Worm (Caenorhabditis elegans): ENCODE results near the gene glr-1.

glr-1 gene

ce11 chrIII:8556836-8557385, 31.5 kb downstream of the glr-1 start, which contains the start of gene C02D5.2 (continued):
- TF ChIP-seq irx-1 (tag; optimal IDR thresholded peaks at IDR 0.05), result peak; percentile 9
- no peak for TF ChIP-seq pqm-1 (tag; optimal IDR thresholded peaks at IDR 0.05)
- no peak for TF ChIP-seq lin-13 (GFP tag; optimal IDR thresholded peaks at IDR 0.05)
- TF ChIP-seq dpl-1 (GFP tag; optimal IDR thresholded peaks at IDR 0.05), result peak in 2 of 3 experiments; percentile 11 to 30
- no peak for TF ChIP-seq hpl-2 (GFP tag; optimal IDR thresholded peaks at IDR 0.05)
- TF ChIP-seq sup-37 (GFP tag; optimal IDR thresholded peaks at IDR 0.05), result no peak
- TF ChIP-seq ets-5 (GFP tag; IDR thresholded peaks at IDR 0.05), result no peak
- peak; percentile 50 to 71 for TF ChIP-seq lsy-2 (tag; optimal IDR thresholded peaks at IDR 0.05)
- no peak for TF ChIP-seq hlh-4 (tag; optimal IDR thresholded peaks at IDR 0.05)
- no peak for TF ChIP-seq nhr-76 (tag; optimal IDR thresholded peaks at IDR 0.05)
- no peak for TF ChIP-seq mab-9 (GFP tag; IDR thresholded peaks at IDR 0.05)
- no peak for TF ChIP-seq F16B12.6 (tag; optimal IDR thresholded peaks at IDR 0.05)
- TF ChIP-seq hlh-17 (GFP tag; optimal IDR thresholded peaks at IDR 0.05; ENCODE audit: borderline replicate concordance), result no peak
- peak; percentile 60 for TF ChIP-seq snu-23 (GFP tag; optimal IDR thresholded peaks at IDR 0.05)
- no peak for TF ChIP-seq sptf-1 (tag; optimal IDR thresholded peaks at IDR 0.05)
- peak; percentile 76 for TF ChIP-seq nhr-71 (tag; optimal IDR thresholded peaks at IDR 0.05)
- TF ChIP-seq C04F5.9 (tag; optimal IDR thresholded peaks at IDR 0.05), result no peak
- TF ChIP-seq fkh-4 (tag; optimal IDR thresholded peaks at IDR 0.05; ENCODE audit: borderline replicate concordance), result no peak
- TF ChIP-seq tbx-2 (tag; optimal IDR thresholded peaks at IDR 0.05), result peak; percentile 22
- no peak for TF ChIP-seq ceh-90 (tag; optimal IDR thresholded peaks at IDR 0.05)
- TF ChIP-seq nhr-90 (tag; optimal IDR thresholded peaks at IDR 0.05; ENCODE audit: poor library complexity), result no peak
- no peak for TF ChIP-seq fkh-8 (tag; optimal IDR thresholded peaks at IDR 0.05)
- no peak for TF ChIP-seq grh-1 (GFP tag; IDR thresholded peaks at IDR 0.05)
- TF ChIP-seq unc-30 (tag; optimal IDR thresholded peaks at IDR 0.05), result no peak
- TF ChIP-seq vab-15 (tag; optimal IDR thresholded peaks at IDR 0.05), result no peak
- TF ChIP-seq xbp-1 (tag; optimal IDR thresholded peaks at IDR 0.05), result peak; percentile 44
- no peak for TF ChIP-seq ceh-63 (GFP tag; optimal IDR thresholded peaks at IDR 0.05)
- no peak for TF ChIP-seq nhr-12 (tag; optimal IDR thresholded peaks at IDR 0.05)
- TF ChIP-seq sox-4 (tag; optimal IDR thresholded peaks at IDR 0.05), result no peak
- TF ChIP-seq nhr-85 (tag), result peak; percentile 80
- peak; percentile 5 for TF ChIP-seq fos-1 (tag; optimal IDR thresholded peaks at IDR 0.05)
- TF ChIP-seq unc-98 (GFP tag; IDR thresholded peaks at IDR 0.05), result no peak

- TF ChIP-seq lin-13 (GFP tag; optimal IDR thresholded peaks at IDR 0.05) (no peak), ceh-8 (GFP tag; optimal IDR thresholded peaks at IDR 0.05) (no peak), ztf-4 (tag; optimal IDR thresholded peaks at IDR 0.05) (no peak), blmp-1 (tag; optimal IDR thresholded peaks at IDR 0.05) (peak; percentile 94), ztf-11 (tag; optimal IDR thresholded peaks at IDR 0.05) (no peak), unc-130 (tag; optimal IDR thresholded peaks at IDR 0.05) (no peak)
Observed at ce11 chrIII:8555682-8556081, 32.8 kb downstream of the glr-1 start.

- TF ChIP-seq Y116A8C.19 (tag; optimal IDR thresholded peaks at IDR 0.05; ENCODE audit: borderline replicate concordance) (no peak), F16B12.6 (tag; optimal IDR thresholded peaks at IDR 0.05) (no peak), fkh-8 (tag; optimal IDR thresholded peaks at IDR 0.05) (no peak), nhr-47 (tag; optimal IDR thresholded peaks at IDR 0.05) (no peak), mep-1 (tag; optimal IDR thresholded peaks at IDR 0.05) (no peak), nhr-19 (GFP tag; conservative IDR thresholded peaks at IDR 0.05) (no peak), ceh-8 (GFP tag; optimal IDR thresholded peaks at IDR 0.05) (no peak), unc-98 (GFP tag; IDR thresholded peaks at IDR 0.05) (no peak), pqm-1 (tag; optimal IDR thresholded peaks at IDR 0.05) (no peak), elt-3 (tag; optimal IDR thresholded peaks at IDR 0.05) (no peak), unc-30 (tag; optimal IDR thresholded peaks at IDR 0.05) (no peak), C34B4.2 (tag; optimal IDR thresholded peaks at IDR 0.05) (no peak), ceh-88 (GFP tag; IDR thresholded peaks at IDR 0.05) (no peak), lin-35 (GFP tag; optimal IDR thresholded peaks at IDR 0.05) (no peak), unc-62 (GFP tag; optimal IDR thresholded peaks at IDR 0.05) (no peak), sptf-1 (tag; optimal IDR thresholded peaks at IDR 0.05) (no peak), fkh-10 (GFP tag; optimal IDR thresholded peaks at IDR 0.05) (no peak), blmp-1 (tag; optimal IDR thresholded peaks at IDR 0.05) (no peak), nhr-20 (tag; optimal IDR thresholded peaks at IDR 0.05) (no peak), lin-15B (tag; optimal IDR thresholded peaks at IDR 0.05) (no peak)
Observed at ce11 chrIII:8554472-8554871, 34.0 kb downstream of the glr-1 start, which contains the start of gene gsto-2. gsto-2 (plus strand) TSS chrIII:8554772.

Measured in whole organism, L1 larva.